Worm (Caenorhabditis elegans): ENCODE data around the gene C06A1.6.

The C06A1.6 gene

DNA sequence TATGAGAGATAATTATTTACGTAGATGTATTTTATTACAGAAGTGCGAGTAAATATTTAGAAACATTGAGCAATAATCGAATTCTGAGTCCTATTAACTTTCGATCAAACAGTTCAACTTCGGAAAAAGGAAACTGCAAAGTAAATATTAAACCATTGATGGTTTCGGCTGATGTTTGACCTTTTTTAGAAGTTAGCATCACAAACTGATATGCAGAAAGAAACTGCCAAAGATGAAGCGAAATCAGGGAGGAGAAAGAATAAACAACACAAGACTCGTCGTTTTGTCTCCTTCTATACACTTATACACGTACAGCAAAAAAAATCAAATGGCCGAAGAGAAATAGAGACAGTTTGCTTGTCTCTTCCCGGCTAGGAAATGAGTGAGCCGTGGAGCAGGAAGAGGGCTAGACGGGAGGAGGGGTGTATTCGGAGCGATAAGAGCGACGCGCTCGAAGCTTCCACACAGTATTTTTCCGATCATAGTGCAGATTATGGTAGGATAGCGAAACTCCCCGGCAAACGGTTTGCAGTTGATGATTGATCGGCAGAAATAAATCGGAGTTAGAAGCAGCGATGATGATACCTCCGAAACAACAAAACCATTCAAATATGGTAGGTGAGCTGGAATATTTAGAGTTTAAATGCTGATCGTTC lies 7.8 kb downstream of the C06A1.6 start (continued):
- peak; percentile 48 for TF ChIP-seq pqm-1 (tag; optimal IDR thresholded peaks at IDR 0.05)
- no peak for TF ChIP-seq hlh-30 (tag; optimal IDR thresholded peaks at IDR 0.05; ENCODE audit: insufficient read depth)
- TF ChIP-seq hmg-1.1 (GFP tag; IDR thresholded peaks at IDR 0.05), result no peak
- TF ChIP-seq ztf-7 (tag; optimal IDR thresholded peaks at IDR 0.05), result no peak
- no peak for TF ChIP-seq skn-1 (tag; optimal IDR thresholded peaks at IDR 0.05)
- TF ChIP-seq nhr-77 (tag; optimal IDR thresholded peaks at IDR 0.05), result no peak
- TF ChIP-seq lin-15B (tag; optimal IDR thresholded peaks at IDR 0.05), result no peak
- TF ChIP-seq fkh-10 (GFP tag; optimal IDR thresholded peaks at IDR 0.05), result no peak
- peak in 1 of 2 experiments; percentile 24 for TF ChIP-seq hif-1 (tag; optimal IDR thresholded peaks at IDR 0.05)
- no peak; the same call in 1 of the 2 replicates for TF ChIP-seq madf-9 (GFP tag; conservative IDR thresholded peaks at IDR 0.05)
- TF ChIP-seq dmd-8 (GFP tag; IDR thresholded peaks at IDR 0.05), result no peak
- TF ChIP-seq zfp-2 (tag; optimal IDR thresholded peaks at IDR 0.05), result no peak
- 0 out of 2 replicates have a peak, but pooled peaks have one; percentile 24 for TF ChIP-seq nhr-41 (GFP tag; IDR thresholded peaks at IDR 0.05)
- TF ChIP-seq madf-5 (GFP tag; IDR thresholded peaks at IDR 0.05), result no peak
- TF ChIP-seq snpc-4 (tag; optimal IDR thresholded peaks at IDR 0.05), result no peak
- TF ChIP-seq egl-43 (GFP tag; IDR thresholded peaks at IDR 0.05), result peak; percentile 54; the same call in 1 of the 2 replicates
- TF ChIP-seq F10B5.3 (tag; optimal IDR thresholded peaks at IDR 0.05), result no peak
- TF ChIP-seq aha-1 (tag), result peak; percentile 8
- no peak for TF ChIP-seq daf-16 (GFP tag; optimal IDR thresholded peaks at IDR 0.05)
- peak; percentile 82 for TF ChIP-seq daf-16 (tag; optimal IDR thresholded peaks at IDR 0.05)
- TF ChIP-seq daf-8 (GFP tag; IDR thresholded peaks at IDR 0.05), result no peak
- TF ChIP-seq saeg-2 (GFP tag; IDR thresholded peaks at IDR 0.05), result no peak
- no peak for TF ChIP-seq nhr-25 (tag; optimal IDR thresholded peaks at IDR 0.05; ENCODE audit: borderline replicate concordance, insufficient read depth)
- TF ChIP-seq daf-12 (tag; optimal IDR thresholded peaks at IDR 0.05), result no peak
- no peak for TF ChIP-seq dmd-9 (GFP tag; IDR thresholded peaks at IDR 0.05)
- TF ChIP-seq rbr-2 (tag; optimal IDR thresholded peaks at IDR 0.05), result no peak
- TF ChIP-seq vab-7 (GFP tag; IDR thresholded peaks at IDR 0.05), result no peak
- TF ChIP-seq sdz-12 (GFP tag; optimal IDR thresholded peaks at IDR 0.05), result peak; percentile 66
- no peak for TF ChIP-seq gei-8 (GFP tag; optimal IDR thresholded peaks at IDR 0.05)
- no peak for TF ChIP-seq ctbp-1 (GFP tag; IDR thresholded peaks at IDR 0.05)
- TF ChIP-seq lin-39 (tag; optimal IDR thresholded peaks at IDR 0.05), result no peak
- no peak for TF ChIP-seq F26F4.8 (GFP tag; conservative IDR thresholded peaks at IDR 0.05)
- no peak for TF ChIP-seq fos-1 (tag; optimal IDR thresholded peaks at IDR 0.05)
- no peak for TF ChIP-seq F49E8.2 (tag; optimal IDR thresholded peaks at IDR 0.05; ENCODE audit: borderline replicate concordance)
- TF ChIP-seq egl-27 (tag; optimal IDR thresholded peaks at IDR 0.05), result no peak
- no peak for TF ChIP-seq php-3 (GFP tag; IDR thresholded peaks at IDR 0.05)
- TF ChIP-seq T20F7.1 (GFP tag; optimal IDR thresholded peaks at IDR 0.05), result no peak
- peak; percentile 69; the same call in 1 of the 2 replicates for TF ChIP-seq daf-19 (GFP tag; conservative IDR thresholded peaks at IDR 0.05)
- TF ChIP-seq Y75B8A.6 (GFP tag; IDR thresholded peaks at IDR 0.05), result no peak
- no peak for TF ChIP-seq Y105C5A.15 (GFP tag; IDR thresholded peaks at IDR 0.05)
- TF ChIP-seq nhr-42 (GFP tag; IDR thresholded peaks at IDR 0.05), result no peak
- no peak for TF ChIP-seq mxl-2 (GFP tag; conservative IDR thresholded peaks at IDR 0.05)
- TF ChIP-seq zag-1 (tag; optimal IDR thresholded peaks at IDR 0.05), result no peak
- no peak for TF ChIP-seq nhr-102 (tag; optimal IDR thresholded peaks at IDR 0.05)
- peak; percentile 16 for TF ChIP-seq nhr-28 (tag; optimal IDR thresholded peaks at IDR 0.05)
- TF ChIP-seq tag-97 (GFP tag; IDR thresholded peaks at IDR 0.05), result no peak
- no peak for TF ChIP-seq ceh-28 (tag; optimal IDR thresholded peaks at IDR 0.05)
- TF ChIP-seq mep-1 (tag; optimal IDR thresholded peaks at IDR 0.05), result peak; percentile 8
- TF ChIP-seq dmd-6 (GFP tag; IDR thresholded peaks at IDR 0.05), result peak; percentile 67; the same call in 1 of the 2 replicates
- no peak for TF ChIP-seq lsy-2 (tag; optimal IDR thresholded peaks at IDR 0.05)
- TF ChIP-seq zip-11 (GFP tag; IDR thresholded peaks at IDR 0.05), result no peak
